Worm (Caenorhabditis elegans): Measurements from ENCODE around the gene C47D12.2.

- TF ChIP-seq dmd-6 (GFP tag; IDR thresholded peaks at IDR 0.05) (no peak), aly-2 (tag; optimal IDR thresholded peaks at IDR 0.05) (no peak), nhr-76 (tag; optimal IDR thresholded peaks at IDR 0.05) (no peak), fkh-10 (GFP tag; optimal IDR thresholded peaks at IDR 0.05) (no peak), ztf-7 (tag; optimal IDR thresholded peaks at IDR 0.05) (no peak), pha-4 (GFP tag; IDR thresholded peaks at IDR 0.05) (no peak), pha-4 (tag; optimal IDR thresholded peaks at IDR 0.05) (no peak), daf-12 (tag; optimal IDR thresholded peaks at IDR 0.05) (no peak)
These were observed 24.5 kb downstream of the C47D12.2 start for ce11 chrII:11700635-11701034.
